Worm (Caenorhabditis elegans) whole organism, L2 larva: ENCODE results near the gene spe-44.

Experiments
- ceh-82 ChIP-seq: fragments of 150-350 bp; optimal IDR thresholded peaks from 2 replicates; lab custom pipeline; 2014; ENCODE audit warnings: missing biosample characterization, missing genetic modification characterization
- lin-11 ChIP-seq: fragments of 150-350 bp; sonication (generic microtip); optimal IDR thresholded peaks from 2 replicates; lab custom pipeline; 2014; ENCODE audit warnings: missing biosample characterization, missing genetic modification characterization, inconsistent platforms, mixed read lengths
- nhr-237 ChIP-seq: fragments of 150-350 bp; optimal IDR thresholded peaks from 2 replicates; lab custom pipeline; 2014; ENCODE audit warnings: missing biosample characterization, missing genetic modification characterization
- peb-1 ChIP-seq: fragments of 150-350 bp; optimal IDR thresholded peaks from 2 replicates; lab custom pipeline; 2014; ENCODE audit warnings: missing biosample characterization, missing genetic modification characterization
- unc-62 ChIP-seq: fragments of 150-350 bp; optimal IDR thresholded peaks from 2 replicates; lab custom pipeline; 2014; ENCODE audit warnings: missing biosample characterization, missing genetic modification reagents, missing genetic modification characterization

DNA sequence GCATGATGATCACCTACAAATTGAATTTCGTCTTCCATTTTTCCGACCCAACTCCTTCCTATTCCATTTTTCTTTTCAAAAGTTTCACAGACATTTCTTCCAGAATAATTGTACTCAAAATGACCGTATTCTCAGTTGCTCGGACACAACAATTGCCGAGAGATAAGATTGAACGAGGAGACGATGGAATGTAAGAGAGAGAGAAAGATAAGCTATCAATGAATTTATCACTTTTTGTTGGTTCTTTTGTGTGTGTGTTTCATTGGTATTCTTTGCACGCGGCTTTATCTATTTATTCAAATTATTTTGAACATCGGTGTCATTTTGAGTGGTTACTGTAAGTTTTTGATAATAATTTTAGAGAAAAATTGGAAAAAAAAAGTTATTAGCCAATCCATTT, 33.6 kb downstream of the spe-44 start, which contains the start of gene ugt-65:
- TF ChIP-seq unc-62 (GFP tag; lab: Kevin White, UChicago) (no peak), lin-11 (no peak), peb-1 (tag; lab: Kevin White, UChicago) (no peak), nhr-237 (tag; lab: Kevin White, UChicago) (no peak), ceh-82 (tag; lab: Kevin White, UChicago) (no peak)
